Worm (Caenorhabditis elegans) whole organism, midembryonic: ENCODE results near the gene T06C12.12.

ENCODE experiments used
- cog-1 ChIP-seq: sonication (generic microtip); optimal IDR thresholded peaks from 2 replicates; lab custom pipeline; 2016; ENCODE audit warnings: missing genetic modification characterization, missing compliant biosample characterization
- flt-1 ChIP-seq: fragments of 200-800 bp; sonication (Bioruptor generic); IDR thresholded peaks from 2 replicates; pipeline ENCODE4 v1.3.6; 2022; ENCODE audit warnings: missing genetic modification characterization, missing compliant biosample characterization
- ztf-23 ChIP-seq: fragments of 200-800 bp; sonication (Bioruptor generic); IDR thresholded peaks from 2 replicates; pipeline ENCODE4 v1.3.6; 2022; ENCODE audit warnings: missing genetic modification reagents, missing genetic modification characterization, missing compliant biosample characterization

DNA sequence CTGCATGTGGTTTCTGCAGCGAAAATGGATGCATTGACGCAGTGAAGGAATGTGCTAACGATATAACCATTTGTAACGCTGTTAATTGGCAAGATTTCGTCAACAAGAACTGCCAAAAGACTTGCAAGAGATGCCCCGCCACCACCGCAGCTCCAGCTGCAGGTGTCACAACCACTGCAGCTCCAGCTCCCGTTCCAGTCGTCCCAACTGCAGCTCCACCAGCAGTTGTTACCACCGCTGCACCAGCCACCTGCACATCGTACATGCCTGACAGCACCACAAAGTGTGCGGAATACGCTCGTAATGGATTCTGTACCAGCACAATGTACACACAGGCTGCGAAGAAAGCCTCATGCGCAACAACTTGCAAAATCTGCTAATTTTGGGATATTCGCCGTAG is 20.8 kb downstream of the T06C12.12 start:
- no peak for TF ChIP-seq flt-1 (GFP tag; lab: Robert Waterston, UW)
- TF ChIP-seq cog-1 (tag; lab: Kevin White, UChicago), result no peak
- no peak for TF ChIP-seq ztf-23 (GFP tag; lab: Robert Waterston, UW)
